Worm (Caenorhabditis elegans) whole organism, young adult: ENCODE measurements around the gene srv-16.

ENCODE experiments used
- C17E4.6 ChIP-seq: fragments of 200-800 bp; sonication (Bioruptor generic); IDR thresholded peaks from 2 replicates; pipeline ENCODE4 v1.3.6; 2022; ENCODE audit warnings: missing genetic modification reagents, missing genetic modification characterization, missing compliant biosample characterization
- ekl-4 ChIP-seq: fragments of 200-800 bp; sonication (Bioruptor generic); IDR thresholded peaks from 2 replicates; pipeline ENCODE4 v1.3.6; 2022; ENCODE audit warnings: missing genetic modification reagents, missing genetic modification characterization, missing compliant biosample characterization
- lag-1 ChIP-seq: fragments of 200-800 bp; sonication (Bioruptor generic); IDR thresholded peaks from 2 replicates; pipeline ENCODE4 v1.3.6; 2022; ENCODE audit warnings: missing genetic modification reagents, missing genetic modification characterization, missing compliant biosample characterization
- let-526 ChIP-seq: fragments of 200-800 bp; sonication (Bioruptor generic); IDR thresholded peaks from 2 replicates; pipeline ENCODE4 v1.3.6; 2022; ENCODE audit warnings: missing genetic modification reagents, missing genetic modification characterization, missing compliant biosample characterization

- no peak for TF ChIP-seq let-526 (GFP tag; lab: Robert Waterston, UW)
- no peak for TF ChIP-seq ekl-4
- no peak for TF ChIP-seq lag-1 (GFP tag; lab: Robert Waterston, UW)
- TF ChIP-seq C17E4.6 (GFP tag; lab: Robert Waterston, UW) = no peak
Observed at ce11 chrIV:15949995-15950394, 16.3 kb upstream of the srv-16 start.
